Fruit fly (Drosophila melanogaster) whole organism, pupa: Measurements from ENCODE around the gene CG1662.
A peak's percentile ranks its signal among the peaks of the same experiment; 100 is the strongest.

Experiments used
- CG10348 ChIP-seq: fragments of 200-800 bp; sonication (Bioruptor generic); IDR thresholded peaks from 2 replicates; pipeline ENCODE4 v1.3.6; 2022; ENCODE audit warnings: missing biosample characterization, missing genetic modification characterization
- CG12605 ChIP-seq: fragments of 200-800 bp; sonication (Bioruptor generic); IDR thresholded peaks from 2 replicates; pipeline ENCODE4 v1.3.6; 2022; ENCODE audit warnings: missing biosample characterization, missing genetic modification characterization
- CG13204 ChIP-seq: fragments of 200-800 bp; sonication (Bioruptor generic); optimal IDR thresholded peaks from 2 replicates; lab custom pipeline; 2018; ENCODE audit warnings: missing biosample characterization, mild to moderate bottlenecking, missing genetic modification characterization, moderate library complexity
- CG14655 ChIP-seq: fragments of 200-800 bp; sonication (Bioruptor generic); optimal IDR thresholded peaks from 3 replicates; lab custom pipeline; 2017; ENCODE audit warnings: mild to moderate bottlenecking, missing biosample characterization, missing genetic modification reagents, missing genetic modification characterization
- CG15710 ChIP-seq: fragments of 200-800 bp; sonication (Bioruptor generic); optimal IDR thresholded peaks from 2 replicates; lab custom pipeline; 2018; ENCODE audit warnings: missing biosample characterization, mild to moderate bottlenecking, missing genetic modification characterization, moderate library complexity
- CG17806 ChIP-seq: fragments of 200-800 bp; sonication (Bioruptor generic); optimal IDR thresholded peaks from 2 replicates; lab custom pipeline; 2018; ENCODE audit warnings: missing biosample characterization, mild to moderate bottlenecking, missing genetic modification characterization, moderate library complexity
- CG32121 ChIP-seq: fragments of 200-800 bp; sonication (Bioruptor generic); IDR thresholded peaks from 2 replicates; pipeline ENCODE4 v1.3.6; 2022; ENCODE audit warnings: missing biosample characterization, missing genetic modification characterization
- CG34367 ChIP-seq: fragments of 200-800 bp; sonication (Bioruptor generic); optimal IDR thresholded peaks from 2 replicates; lab custom pipeline; 2018; ENCODE audit warnings: missing biosample characterization, mild to moderate bottlenecking, missing genetic modification characterization
- CG4496 ChIP-seq: fragments of 200-800 bp; sonication (Bioruptor generic); IDR thresholded peaks from 3 replicates; pipeline ENCODE4 v1.3.6; 2022; ENCODE audit warnings: missing biosample characterization, missing genetic modification characterization
- CG8159 ChIP-seq: fragments of 200-800 bp; sonication (Bioruptor generic); optimal IDR thresholded peaks from 3 replicates; lab custom pipeline; 2018; ENCODE audit warnings: missing biosample characterization, mild to moderate bottlenecking, missing genetic modification characterization, moderate library complexity
- CG8301 ChIP-seq: fragments of 200-800 bp; sonication (Bioruptor generic); optimal IDR thresholded peaks from 2 replicates; lab custom pipeline; 2018; ENCODE audit warnings: missing biosample characterization, mild to moderate bottlenecking, missing genetic modification characterization
- CG9948 ChIP-seq: fragments of 200-800 bp; sonication (Bioruptor generic); optimal IDR thresholded peaks from 2 replicates; lab custom pipeline; 2018; ENCODE audit warnings: missing biosample characterization, mild to moderate bottlenecking, missing genetic modification characterization, moderate library complexity
- D1 ChIP-seq: fragments of 200-800 bp; sonication (Bioruptor generic); optimal IDR thresholded peaks from 2 replicates; lab custom pipeline; 2018; ENCODE audit warnings: missing biosample characterization, mild to moderate bottlenecking, missing genetic modification characterization, moderate library complexity
- EcR ChIP-seq: fragments of 200-800 bp; sonication (Bioruptor generic); optimal IDR thresholded peaks from 3 replicates; lab custom pipeline; 2019; ENCODE audit warnings: missing biosample characterization, missing genetic modification characterization, mild to moderate bottlenecking, moderate library complexity, missing genetic modification reagents
- Ets98B ChIP-seq: fragments of 200-800 bp; sonication (Bioruptor generic); IDR thresholded peaks from 2 replicates; pipeline ENCODE4 v1.3.6; 2022; ENCODE audit warnings: missing biosample characterization, missing genetic modification characterization
- Pif1A ChIP-seq: fragments of 200-800 bp; sonication (Bioruptor generic); optimal IDR thresholded peaks from 3 replicates; lab custom pipeline; 2016; ENCODE audit warnings: missing biosample characterization, missing genetic modification characterization
- Pif1B ChIP-seq: fragments of 200-800 bp; sonication (Bioruptor generic); optimal IDR thresholded peaks from 3 replicates; lab custom pipeline; 2016; ENCODE audit warnings: missing biosample characterization, missing genetic modification characterization
- Snoo ChIP-seq: fragments of 200-800 bp; sonication (Bioruptor generic); optimal IDR thresholded peaks from 3 replicates; lab custom pipeline; 2017; ENCODE audit warnings: missing biosample characterization, mild to moderate bottlenecking, missing genetic modification characterization, inconsistent platforms
- fd96Ca ChIP-seq: fragments of 200-800 bp; sonication (Bioruptor generic); IDR thresholded peaks from 3 replicates; pipeline ENCODE4 v1.3.6; 2022; ENCODE audit warnings: missing biosample characterization, missing genetic modification characterization
- gl ChIP-seq: fragments of 200-800 bp; sonication (Bioruptor generic); optimal IDR thresholded peaks from 2 replicates; lab custom pipeline; 2018; ENCODE audit warnings: missing biosample characterization, mild to moderate bottlenecking, missing genetic modification characterization
- rn ChIP-seq: fragments of 200-800 bp; sonication (Bioruptor generic); IDR thresholded peaks from 2 replicates; pipeline ENCODE4 v1.3.6; 2022; ENCODE audit warnings: missing biosample characterization, missing genetic modification characterization

The CG1662 gene

DNA sequence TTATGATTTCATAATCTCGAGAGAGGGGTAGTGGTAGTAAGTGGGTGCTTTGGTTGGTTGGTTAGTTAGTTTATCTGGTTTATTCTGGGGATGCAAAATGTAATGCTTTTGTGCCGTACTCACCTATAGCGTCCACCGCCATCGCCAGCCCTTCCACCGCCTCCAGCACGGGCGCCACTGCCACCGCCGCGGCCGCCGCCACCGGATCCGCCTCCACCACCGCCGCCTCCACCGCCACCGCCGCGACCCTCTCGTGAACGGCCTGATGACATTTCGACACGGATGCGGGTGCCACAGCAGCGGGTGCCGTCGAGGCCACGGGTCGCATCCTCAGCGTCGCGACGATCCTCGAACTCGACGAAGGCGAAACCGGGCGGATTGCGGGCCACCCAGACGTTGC, 3.2 kb upstream of the CG1662 start:
- no peak for TF ChIP-seq CG4496
- TF ChIP-seq D1 (tag; lab: Kevin White, UChicago): no peak
- TF ChIP-seq CG8301 (tag; lab: Kevin White, UChicago): no peak
- no peak for TF ChIP-seq Pif1A
- TF ChIP-seq Pif1B (GFP tag; lab: Kevin White, UChicago): no peak
- TF ChIP-seq CG32121 (GFP tag; lab: Robert Waterston, UW): no peak
- TF ChIP-seq Snoo (tag; lab: Kevin White, UChicago): no peak

DNA sequence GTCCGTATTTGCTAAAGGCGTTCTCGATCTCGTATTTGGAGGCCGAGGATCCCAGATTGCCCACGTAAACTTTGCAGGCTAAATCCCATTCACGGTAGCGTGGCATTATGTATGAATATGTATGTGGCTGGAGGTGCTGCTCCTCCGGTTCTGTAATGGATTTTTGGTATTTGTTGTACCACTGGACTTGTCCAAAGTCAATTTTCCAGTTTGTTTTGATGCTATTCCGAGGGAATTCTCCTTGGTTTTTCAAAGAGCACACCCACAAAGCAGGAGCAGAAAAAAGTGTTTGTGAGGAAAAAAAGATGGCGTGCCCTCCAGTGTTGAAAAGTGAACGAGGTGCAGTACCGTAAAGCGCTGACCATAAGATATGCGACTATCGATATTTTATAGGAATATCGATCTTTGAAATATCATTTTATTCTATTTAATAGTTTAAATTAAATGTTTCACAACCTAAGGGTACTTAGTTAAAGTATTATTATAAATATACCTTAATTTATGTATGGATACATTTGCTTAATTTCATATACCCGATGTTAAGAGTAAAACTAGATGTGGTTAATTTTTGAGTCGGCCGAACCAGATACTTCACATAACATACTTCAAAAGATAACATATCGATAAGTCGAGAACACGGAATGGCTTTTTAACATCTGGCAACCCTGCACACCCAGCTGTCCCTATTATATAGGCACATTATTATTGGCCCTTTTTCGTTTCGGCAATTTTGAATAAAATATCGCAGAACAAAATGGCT, 2.6 kb upstream of the CG1662 start, which contains the start of the genes Rbp1-like and Tim9a:
Gene Rbp1-like (minus strand): TSS at position 295 of the 760 bp plus-strand sequence.
Gene Tim9a (plus strand): TSS at position 628 of the 760 bp plus-strand sequence.
- TF ChIP-seq EcR (GFP tag; lab: Kevin White, UChicago) (no peak), Snoo (tag; lab: Kevin White, UChicago) (peak; percentile 28), CG8301 (tag; lab: Kevin White, UChicago) (no peak), Pif1B (GFP tag; lab: Kevin White, UChicago) (peak; percentile 30), CG8159 (tag; lab: Kevin White, UChicago) (peak; percentile 23), CG13204 (GFP tag; lab: Kevin White, UChicago) (no peak), CG10348 (no peak), gl (tag; lab: Kevin White, UChicago) (no peak), CG15710 (tag; lab: Kevin White, UChicago) (peak; percentile 4), CG9948 (tag; lab: Kevin White, UChicago) (no peak), CG14655 (GFP tag; lab: Kevin White, UChicago) (peak; percentile 24)
- TF ChIP-seq, all 21 proteins: peak for 5

DNA sequence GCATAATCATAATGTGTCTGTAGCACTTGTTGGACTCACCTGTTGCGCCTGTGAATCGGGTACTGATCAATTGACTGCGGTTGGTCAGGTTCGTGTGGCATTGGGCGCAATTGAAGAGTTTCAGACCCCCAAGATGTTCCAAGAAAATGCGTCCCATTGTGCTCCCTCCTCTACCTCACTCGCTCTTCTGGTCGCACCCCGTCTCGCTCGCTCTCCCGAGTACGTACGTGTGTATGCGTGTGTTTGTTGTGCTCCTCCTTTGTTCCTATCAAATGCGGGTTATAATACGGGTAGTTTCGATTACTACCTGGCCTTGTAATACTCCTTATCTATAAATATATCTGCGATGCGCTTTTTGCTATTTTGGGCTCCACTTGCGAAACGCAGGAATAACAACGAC, 587 bp upstream of the CG1662 start:
- TF ChIP-seq Ets98B (GFP tag; lab: Robert Waterston, UW): no peak
- TF ChIP-seq EcR (GFP tag; lab: Kevin White, UChicago): peak; percentile 2

DNA sequence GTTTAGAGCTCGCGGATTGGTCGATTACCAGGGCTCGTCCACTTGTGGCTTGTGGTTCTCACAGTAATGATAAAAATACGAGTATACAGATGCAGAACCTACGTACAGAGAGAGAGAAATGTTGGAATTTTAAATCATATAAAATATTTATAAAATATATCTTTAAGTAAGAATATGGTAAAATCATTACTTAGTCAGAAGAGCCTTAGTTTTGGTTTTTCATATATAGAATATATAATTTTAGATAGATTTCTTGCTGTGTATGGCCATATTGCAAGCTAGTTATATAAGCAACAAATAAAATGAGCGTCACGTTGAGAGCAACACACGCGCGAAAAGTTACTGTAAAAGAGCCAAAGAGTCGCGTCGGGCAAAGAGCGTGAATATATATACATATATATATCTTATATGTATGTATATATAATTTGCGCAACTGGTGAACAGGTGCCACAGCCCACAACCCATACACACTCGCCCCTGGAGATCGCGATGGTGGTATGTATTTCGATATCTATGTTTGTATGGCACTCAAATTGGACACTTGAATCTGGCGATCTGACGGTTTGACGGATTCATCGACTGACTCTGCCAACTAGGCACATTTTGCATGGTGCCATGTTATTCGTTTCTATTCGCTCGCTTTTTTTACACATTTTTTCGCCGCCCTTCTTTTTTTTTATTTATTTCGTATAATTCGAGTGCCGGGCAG, 3.3 kb downstream of the CG1662 start:
- TF ChIP-seq Snoo (tag; lab: Kevin White, UChicago) (no peak), CG17806 (tag; lab: Kevin White, UChicago) (peak; percentile 73), gl (tag; lab: Kevin White, UChicago) (no peak), CG34367 (tag; lab: Kevin White, UChicago) (peak; percentile 44), CG12605 (GFP tag; lab: Robert Waterston, UW) (peak; percentile 86), Ets98B (GFP tag; lab: Robert Waterston, UW) (peak; percentile 82), CG8301 (tag; lab: Kevin White, UChicago) (peak; percentile 52), CG14655 (GFP tag; lab: Kevin White, UChicago) (peak; percentile 71), CG8159 (tag; lab: Kevin White, UChicago) (peak; percentile 78), CG10348 (no peak), CG9948 (tag; lab: Kevin White, UChicago) (peak; percentile 64), D1 (tag; lab: Kevin White, UChicago) (peak; percentile 24), rn (peak; percentile 53), Pif1A (peak; percentile 23), CG13204 (GFP tag; lab: Kevin White, UChicago) (no peak), CG32121 (GFP tag; lab: Robert Waterston, UW) (peak; percentile 90), EcR (GFP tag; lab: Kevin White, UChicago) (peak; percentile 9), CG15710 (tag; lab: Kevin White, UChicago) (peak; percentile 78), CG4496 (peak; percentile 87), fd96Ca (GFP tag; lab: Robert Waterston, UW) (no peak), Pif1B (GFP tag; lab: Kevin White, UChicago) (peak; percentile 33)

DNA sequence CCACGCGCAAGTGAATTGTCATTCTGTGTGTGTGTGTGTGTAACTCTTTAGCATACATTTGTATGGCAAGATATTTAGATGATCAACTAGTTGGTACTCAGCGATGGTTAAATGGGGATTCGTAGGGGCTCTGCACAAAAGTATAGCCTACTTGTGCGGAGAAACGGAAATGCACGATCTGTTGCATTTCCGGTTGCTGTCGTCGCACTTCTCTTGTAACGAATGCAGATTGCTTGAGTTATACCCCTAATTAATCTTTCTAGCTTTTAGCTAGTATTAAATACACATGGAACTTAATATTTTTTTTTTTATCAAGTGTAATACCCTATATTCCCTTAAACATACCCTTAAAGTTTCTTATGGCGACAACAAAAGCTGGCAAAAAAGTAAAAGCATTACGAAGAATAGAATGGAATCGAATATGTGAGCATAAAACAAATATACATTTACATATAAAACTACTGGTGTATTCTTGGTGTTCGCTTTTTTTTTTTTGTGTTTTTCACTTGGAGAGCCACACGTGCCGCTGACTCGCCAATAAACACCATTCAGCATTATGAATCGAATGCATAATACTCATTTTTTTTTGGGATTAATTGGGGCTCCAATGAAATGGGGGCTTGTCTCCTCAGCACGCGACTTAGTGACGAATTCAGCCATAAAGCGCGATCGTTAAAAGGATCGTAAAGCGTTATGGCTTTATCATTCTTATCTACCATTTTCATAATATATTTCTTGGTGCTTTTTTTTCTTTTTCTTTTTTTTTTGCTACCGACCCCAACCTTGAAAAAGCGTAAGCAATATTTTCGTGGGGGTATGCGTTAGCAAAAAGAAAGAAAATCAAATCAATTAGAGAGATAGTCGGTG, 4.0 kb downstream of the CG1662 start:
- TF ChIP-seq fd96Ca (GFP tag; lab: Robert Waterston, UW): no peak
- peak; percentile 20 for TF ChIP-seq CG14655 (GFP tag; lab: Kevin White, UChicago)
- TF ChIP-seq, all 21 proteins: peak for 1

DNA sequence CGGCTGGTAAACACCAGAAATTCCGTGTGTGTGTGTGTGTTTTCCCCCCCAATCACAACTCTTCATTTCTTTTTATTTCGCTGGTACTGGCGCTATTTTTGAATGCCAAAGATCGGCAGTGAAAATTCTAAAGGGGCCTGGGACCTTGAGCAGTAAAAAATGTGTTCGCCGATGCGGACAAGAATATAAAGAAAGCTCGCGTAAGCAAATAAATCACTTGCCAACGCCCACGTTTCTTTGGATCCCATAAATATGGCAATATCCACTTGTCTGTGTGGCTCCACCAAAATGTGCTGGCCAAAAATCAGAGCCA, 4.6 kb downstream of the CG1662 start:
- TF ChIP-seq Snoo (tag; lab: Kevin White, UChicago): no peak
